Worm (Caenorhabditis elegans) whole organism, L3 larva: Measurements from ENCODE around the gene mccc-1.

Experiments
- ceh-82 ChIP-seq: fragments of 150-350 bp; optimal IDR thresholded peaks from 2 replicates; lab custom pipeline; 2014; ENCODE audit warnings: missing biosample characterization, missing genetic modification characterization
- lsy-12 ChIP-seq: sonication (generic microtip); optimal IDR thresholded peaks from 2 replicates; lab custom pipeline; 2016; ENCODE audit warnings: mild to moderate bottlenecking, missing genetic modification characterization, missing compliant biosample characterization
- nhr-237 ChIP-seq: fragments of 150-350 bp; optimal IDR thresholded peaks from 2 replicates; lab custom pipeline; 2014; ENCODE audit warnings: missing biosample characterization, missing genetic modification characterization

DNA sequence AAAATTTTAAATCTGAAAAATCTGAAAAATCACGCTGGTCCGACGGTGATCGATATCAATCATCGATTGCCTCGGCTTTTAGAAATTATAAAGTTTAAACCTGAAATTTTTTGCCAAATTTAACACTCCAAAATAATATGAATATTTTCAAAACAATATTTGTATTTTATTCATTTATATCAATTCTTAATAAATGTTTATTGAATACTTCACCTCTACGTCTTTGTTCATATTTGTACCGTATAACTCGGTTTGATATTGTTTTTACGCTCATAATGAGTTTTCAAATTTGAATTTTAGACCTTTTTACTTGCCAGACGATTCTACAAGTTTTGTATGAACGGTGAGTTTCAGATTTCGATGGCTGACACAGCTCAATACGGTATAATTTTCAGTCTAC, 19.6 kb upstream of the mccc-1 start, which contains the start of the genes K07F5.15 and K07F5.22:
- TF ChIP-seq ceh-82 (tag; lab: Kevin White, UChicago) (no peak), nhr-237 (no peak), lsy-12 (no peak)
